Fruit fly (Drosophila melanogaster) whole organism, embryonic: Measurements from ENCODE around the gene CG9288.

Experiments
- Ada2b ChIP-seq: fragments of 200-800 bp; sonication (Bioruptor generic); IDR thresholded peaks from 2 replicates; pipeline ENCODE4 v1.3.6; 2022; ENCODE audit warnings: missing biosample characterization, missing genetic modification characterization
- BEAF-32 ChIP-seq: fragments of 200-800 bp; sonication (Bioruptor generic); optimal IDR thresholded peaks from 3 replicates; lab custom pipeline; 2017; ENCODE audit warnings: missing biosample characterization, missing genetic modification characterization, mild to moderate bottlenecking, moderate library complexity, missing genetic modification reagents
- C15 ChIP-seq: fragments of 200-800 bp; sonication (Bioruptor generic); IDR thresholded peaks from 3 replicates; pipeline ENCODE4 v1.3.6; 2022; ENCODE audit warnings: missing biosample characterization, missing genetic modification characterization
- CG10209 ChIP-seq: fragments of 200-800 bp; sonication (Bioruptor generic); optimal IDR thresholded peaks from 3 replicates; lab custom pipeline; 2017; ENCODE audit warnings: missing biosample characterization, mild to moderate bottlenecking, missing genetic modification characterization, missing genetic modification reagents
- CG10543 ChIP-seq: fragments of 200-800 bp; sonication (Bioruptor generic); optimal IDR thresholded peaks from 3 replicates; lab custom pipeline; 2017; ENCODE audit warnings: missing biosample characterization, mild to moderate bottlenecking, missing genetic modification characterization, moderate library complexity
- CG10959 ChIP-seq: fragments of 200-800 bp; sonication (Bioruptor generic); IDR thresholded peaks from 2 replicates; pipeline ENCODE4 v1.3.6; 2022; ENCODE audit warnings: missing biosample characterization, missing genetic modification characterization
- CG12104 ChIP-seq: fragments of 200-800 bp; sonication (Bioruptor generic); optimal IDR thresholded peaks from 3 replicates; lab custom pipeline; 2016; ENCODE audit warnings: missing biosample characterization, missing genetic modification characterization
- CG13123 ChIP-seq: fragments of 200-800 bp; sonication (Bioruptor generic); optimal IDR thresholded peaks from 2 replicates; lab custom pipeline; 2016; ENCODE audit warnings: missing biosample characterization, missing genetic modification characterization
- CG13775 ChIP-seq: fragments of 200-800 bp; sonication (Bioruptor generic); optimal IDR thresholded peaks from 3 replicates; lab custom pipeline; 2017; ENCODE audit warnings: missing biosample characterization, mild to moderate bottlenecking, missing genetic modification characterization
- CG14014 ChIP-seq: fragments of 200-800 bp; sonication (Bioruptor generic); IDR thresholded peaks from 2 replicates; pipeline ENCODE4 v1.3.6; 2022; ENCODE audit warnings: missing biosample characterization, missing genetic modification characterization
- CG14965 ChIP-seq: fragments of 200-800 bp; sonication (Bioruptor generic); optimal IDR thresholded peaks from 2 replicates; lab custom pipeline; 2016; ENCODE audit warnings: missing biosample characterization, missing genetic modification characterization, borderline replicate concordance
- CG15011 ChIP-seq: fragments of 200-800 bp; sonication (Bioruptor generic); optimal IDR thresholded peaks from 3 replicates; lab custom pipeline; 2018; ENCODE audit warnings: missing biosample characterization, mild to moderate bottlenecking, missing genetic modification characterization
- CG16779 ChIP-seq: fragments of 200-800 bp; sonication (Bioruptor generic); IDR thresholded peaks from 2 replicates; pipeline ENCODE4 v1.3.6; 2022; ENCODE audit warnings: missing biosample characterization, missing genetic modification characterization
- CG17385 ChIP-seq: fragments of 200-800 bp; sonication (Bioruptor generic); optimal IDR thresholded peaks from 3 replicates; lab custom pipeline; 2018; ENCODE audit warnings: missing biosample characterization, mild to moderate bottlenecking, missing genetic modification characterization
- CG18476 ChIP-seq: fragments of 200-800 bp; sonication (Bioruptor generic); optimal IDR thresholded peaks from 2 replicates; lab custom pipeline; 2016; ENCODE audit warnings: missing biosample characterization, mild to moderate bottlenecking, missing genetic modification characterization
- CG2875 ChIP-seq: fragments of 200-800 bp; sonication (Bioruptor generic); optimal IDR thresholded peaks from 2 replicates; lab custom pipeline; 2017; ENCODE audit warnings: missing biosample characterization, mild to moderate bottlenecking, missing genetic modification characterization, missing genetic modification reagents
- CG31365 ChIP-seq: fragments of 200-800 bp; sonication (Bioruptor generic); optimal IDR thresholded peaks from 2 replicates; lab custom pipeline; 2018; ENCODE audit warnings: missing biosample characterization, mild to moderate bottlenecking, missing genetic modification characterization
- CG3407 ChIP-seq: fragments of 200-800 bp; sonication (Bioruptor generic); optimal IDR thresholded peaks from 2 replicates; lab custom pipeline; 2018; ENCODE audit warnings: missing biosample characterization, mild to moderate bottlenecking, missing genetic modification characterization
- CG34376 ChIP-seq: fragments of 200-800 bp; sonication (Bioruptor generic); optimal IDR thresholded peaks from 2 replicates; lab custom pipeline; 2018; ENCODE audit warnings: missing biosample characterization, mild to moderate bottlenecking, missing genetic modification characterization
- CG34422 ChIP-seq: fragments of 200-800 bp; sonication (Bioruptor generic); IDR thresholded peaks from 3 replicates; pipeline ENCODE4 v1.3.6; 2022; ENCODE audit warnings: missing biosample characterization, missing genetic modification characterization
- CG6654 ChIP-seq: fragments of 200-800 bp; sonication (Bioruptor generic); optimal IDR thresholded peaks from 2 replicates; lab custom pipeline; 2017; ENCODE audit warnings: missing biosample characterization, mild to moderate bottlenecking, missing genetic modification characterization
- CG8359 ChIP-seq: fragments of 200-800 bp; sonication (Bioruptor generic); optimal IDR thresholded peaks from 2 replicates; lab custom pipeline; 2017; ENCODE audit warnings: missing biosample characterization, mild to moderate bottlenecking, missing genetic modification characterization, borderline replicate concordance
- Doc2 ChIP-seq: fragments of 200-800 bp; sonication (Bioruptor generic); IDR thresholded peaks from 2 replicates; pipeline ENCODE4 v1.3.6; 2022; ENCODE audit warnings: missing biosample characterization, missing genetic modification characterization
- Fer1 ChIP-seq: fragments of 200-800 bp; sonication (Bioruptor generic); optimal IDR thresholded peaks from 2 replicates; lab custom pipeline; 2017; ENCODE audit warnings: missing biosample characterization, mild to moderate bottlenecking, missing genetic modification characterization
- Fer3 ChIP-seq: fragments of 200-800 bp; sonication (Bioruptor generic); optimal IDR thresholded peaks from 2 replicates; lab custom pipeline; 2018; ENCODE audit warnings: missing biosample characterization, mild to moderate bottlenecking, missing genetic modification characterization, moderate library complexity
- HLH4C ChIP-seq: fragments of 200-800 bp; sonication (Bioruptor generic); IDR thresholded peaks from 3 replicates; pipeline ENCODE4 v1.3.6; 2022; ENCODE audit warnings: missing biosample characterization, missing genetic modification characterization; ENCODE audit not compliant: partially characterized antibody
- HLH54F ChIP-seq: fragments of 200-800 bp; sonication (Bioruptor generic); optimal IDR thresholded peaks from 3 replicates; lab custom pipeline; 2016; ENCODE audit warnings: missing biosample characterization, missing genetic modification characterization
- Pdp1 ChIP-seq, 2 experiments: fragments of 200-800 bp; sonication (Bioruptor generic); optimal IDR thresholded peaks; 3 replicates each; lab custom pipeline; 2016; ENCODE audit warnings: missing biosample characterization in 2 of 2, missing genetic modification characterization in 2 of 2, mild to moderate bottlenecking in 1 of 2, moderate library complexity in 1 of 2
- Side ChIP-seq: fragments of 200-800 bp; sonication (Bioruptor generic); optimal IDR thresholded peaks from 2 replicates; lab custom pipeline; 2016; ENCODE audit warnings: missing biosample characterization, missing genetic modification characterization
- caup ChIP-seq: fragments of 200-800 bp; sonication (Bioruptor generic); optimal IDR thresholded peaks from 3 replicates; lab custom pipeline; 2017; ENCODE audit warnings: missing biosample characterization, mild to moderate bottlenecking, missing genetic modification characterization, moderate library complexity; ENCODE audit not compliant: severe bottlenecking
- dati ChIP-seq: fragments of 200-800 bp; sonication (Bioruptor generic); IDR thresholded peaks from 2 replicates; pipeline ENCODE4 v1.3.6; 2022; ENCODE audit warnings: missing biosample characterization, missing genetic modification characterization
- dmrt11E ChIP-seq: fragments of 200-800 bp; sonication (Bioruptor generic); optimal IDR thresholded peaks from 3 replicates; lab custom pipeline; 2018; ENCODE audit warnings: missing biosample characterization, mild to moderate bottlenecking, missing genetic modification characterization, moderate library complexity
- eve ChIP-seq, 2 experiments: fragments of >200 bp; optimal IDR thresholded peaks; 2 replicates each; lab custom pipeline; 2017; ENCODE audit warnings: missing biosample characterization in 2 of 2, missing genetic modification characterization in 2 of 2
- ewg ChIP-seq: fragments of 200-800 bp; sonication (Bioruptor generic); optimal IDR thresholded peaks from 3 replicates; lab custom pipeline; 2017; ENCODE audit warnings: mild to moderate bottlenecking, missing biosample characterization, missing genetic modification reagents, missing genetic modification characterization
- kni ChIP-seq: fragments of 200-800 bp; sonication (Bioruptor generic); optimal IDR thresholded peaks from 3 replicates; lab custom pipeline; 2017; ENCODE audit warnings: mild to moderate bottlenecking, missing biosample characterization, missing genetic modification reagents, missing genetic modification characterization
- lab ChIP-seq: fragments of 200-800 bp; sonication (Bioruptor generic); optimal IDR thresholded peaks from 3 replicates; lab custom pipeline; 2017; ENCODE audit warnings: missing biosample characterization, missing genetic modification characterization, mild to moderate bottlenecking, moderate library complexity, missing genetic modification reagents
- lbe ChIP-seq: fragments of 200-800 bp; sonication (Bioruptor generic); optimal IDR thresholded peaks from 2 replicates; lab custom pipeline; 2016; ENCODE audit warnings: missing biosample characterization, mild to moderate bottlenecking, missing genetic modification characterization
- pb ChIP-seq: fragments of 200-800 bp; sonication (Bioruptor generic); optimal IDR thresholded peaks from 3 replicates; lab custom pipeline; 2016; ENCODE audit warnings: missing biosample characterization, missing genetic modification characterization
- phol ChIP-seq: fragments of 200-800 bp; sonication (Bioruptor generic); optimal IDR thresholded peaks from 3 replicates; lab custom pipeline; 2018; ENCODE audit warnings: missing biosample characterization, mild to moderate bottlenecking, missing genetic modification characterization, moderate library complexity
- shn ChIP-seq: fragments of 200-800 bp; sonication (Bioruptor generic); optimal IDR thresholded peaks from 3 replicates; lab custom pipeline; 2016; ENCODE audit warnings: missing biosample characterization, missing genetic modification characterization
- sim ChIP-seq: fragments of 200-800 bp; sonication (Bioruptor generic); IDR thresholded peaks from 2 replicates; pipeline ENCODE4 v1.3.6; 2022; ENCODE audit warnings: missing biosample characterization, missing genetic modification characterization
- tgo ChIP-seq: fragments of 200-800 bp; sonication (Bioruptor generic); IDR thresholded peaks from 3 replicates; pipeline ENCODE4 v1.3.6; 2022; ENCODE audit warnings: missing biosample characterization, missing genetic modification characterization
- z ChIP-seq: fragments of 200-800 bp; sonication (Bioruptor generic); IDR thresholded peaks from 3 replicates; pipeline ENCODE4 v1.3.6; 2022; ENCODE audit warnings: missing biosample characterization, missing genetic modification characterization
- zfh2 ChIP-seq: fragments of 200-800 bp; sonication (Bioruptor generic); optimal IDR thresholded peaks from 2 replicates; lab custom pipeline; 2016; ENCODE audit warnings: missing biosample characterization, missing genetic modification characterization

The CG9288 gene

DNA sequence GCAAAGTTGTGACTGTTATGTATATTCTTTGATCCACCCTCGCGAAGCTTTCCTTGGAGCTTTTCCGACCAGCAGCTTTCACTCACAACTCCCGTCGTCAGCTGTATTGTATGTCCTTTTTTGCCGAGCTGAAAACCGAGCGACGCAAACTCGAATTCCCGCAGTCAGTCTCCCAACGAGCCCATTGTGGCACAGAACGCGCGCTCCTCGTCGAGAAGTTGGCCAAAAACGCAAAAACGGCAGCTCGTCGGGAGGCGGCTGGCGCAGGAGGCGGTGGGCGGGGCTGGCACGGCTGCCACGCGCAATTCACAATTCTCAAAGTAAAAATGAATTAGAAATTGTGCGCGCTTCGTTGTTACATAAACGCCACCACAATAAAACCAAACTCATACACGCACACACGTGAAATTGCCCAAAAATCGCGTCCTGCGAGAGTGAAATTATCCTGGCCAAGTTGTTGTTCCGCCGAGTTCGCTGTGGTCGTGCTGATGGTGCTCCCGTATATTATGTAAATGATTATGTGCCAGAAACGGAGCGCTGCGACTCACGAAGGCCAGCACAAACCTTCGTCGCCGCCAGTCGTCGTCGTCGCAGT is 44.0 kb upstream of the CG9288 start (continued):
- TF ChIP-seq CG31365 (tag; lab: Kevin White, UChicago) = no peak
- no peak for TF ChIP-seq CG8359 (GFP tag; lab: Kevin White, UChicago)
- no peak for TF ChIP-seq lbe (GFP tag; lab: Kevin White, UChicago)
- no peak for TF ChIP-seq CG10543 (GFP tag; lab: Kevin White, UChicago)
- no peak for TF ChIP-seq CG34422 (GFP tag; lab: Robert Waterston, UW)
- no peak for TF ChIP-seq dati
- no peak for TF ChIP-seq sim
- TF ChIP-seq eve (GFP tag; optimal IDR thresholded peaks at IDR 0.05; lab: Kevin White, UChicago) = no peak
- TF ChIP-seq Ada2b = no peak
- TF ChIP-seq CG18476 (GFP tag; lab: Kevin White, UChicago) = peak; percentile 68
- no peak for TF ChIP-seq CG13123 (GFP tag; lab: Kevin White, UChicago)
- no peak for TF ChIP-seq pb (GFP tag; lab: Kevin White, UChicago)
- TF ChIP-seq HLH4C (GFP tag; lab: Robert Waterston, UW) = no peak
- no peak for TF ChIP-seq CG3407 (GFP tag; lab: Kevin White, UChicago)
- TF ChIP-seq z (GFP tag; lab: Robert Waterston, UW) = peak; percentile 51; the same call in 2 of the 3 replicates
- TF ChIP-seq CG14965 = no peak
- 0 out of 3 replicates have a peak, but pooled peaks have one; percentile 12 for TF ChIP-seq C15 (GFP tag; lab: Robert Waterston, UW)
- no peak for TF ChIP-seq dmrt11E (tag; lab: Kevin White, UChicago)
- TF ChIP-seq CG12104 (GFP tag; lab: Kevin White, UChicago) = no peak
- TF ChIP-seq caup (GFP tag; lab: Kevin White, UChicago) = no peak
- no peak for TF ChIP-seq lab (GFP tag; lab: Kevin White, UChicago)
- no peak for TF ChIP-seq CG10209
- TF ChIP-seq CG10959 (GFP tag; lab: Robert Waterston, UW) = 0 out of 2 replicates have a peak, but pooled peaks have one; percentile 16
- TF ChIP-seq BEAF-32 (GFP tag; lab: Kevin White, UChicago) = no peak
- peak; percentile 36 for TF ChIP-seq ewg (GFP tag; lab: Kevin White, UChicago)
- TF ChIP-seq CG16779 (GFP tag; lab: Robert Waterston, UW) = no peak
- TF ChIP-seq phol (tag; lab: Kevin White, UChicago) = no peak
- TF ChIP-seq Doc2 (GFP tag; lab: Robert Waterston, UW) = no peak
- TF ChIP-seq Pdp1 (GFP tag; optimal IDR thresholded peaks at IDR 0.05; lab: Kevin White, UChicago) = peak in 1 of 2 experiments; percentile 64
- no peak for TF ChIP-seq CG15011 (GFP tag; lab: Kevin White, UChicago)

DNA sequence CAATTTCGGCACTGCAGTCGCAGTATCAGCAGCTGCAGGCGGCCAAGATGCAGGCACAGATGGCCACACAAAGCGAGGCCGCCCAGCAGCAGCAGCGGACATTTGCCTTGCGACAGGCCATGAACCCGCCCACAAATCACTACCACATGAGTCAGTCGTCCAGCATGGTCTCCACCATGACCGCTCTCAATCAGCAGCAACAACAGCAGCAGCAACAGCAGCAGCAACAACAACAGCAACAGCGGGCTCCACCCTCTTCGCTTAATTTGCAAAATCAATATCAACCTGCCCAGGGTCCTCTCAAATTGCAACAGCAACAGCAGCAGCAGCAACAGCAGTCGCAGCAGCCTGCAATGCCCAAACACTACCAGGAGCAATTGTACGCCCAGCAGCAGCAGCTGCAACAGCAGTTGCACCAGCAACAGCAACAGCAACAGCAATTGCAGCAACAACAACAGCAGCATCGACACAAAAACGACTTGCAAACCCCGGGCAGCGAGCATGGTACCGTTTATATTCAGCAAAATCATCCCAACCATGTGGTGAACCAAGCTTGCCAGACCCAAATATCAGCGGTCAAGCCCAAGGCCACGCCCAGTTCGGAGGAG is 33.3 kb upstream of the CG9288 start:
- TF ChIP-seq CG13775 (GFP tag; lab: Kevin White, UChicago) (no peak), CG17385 (GFP tag; lab: Kevin White, UChicago) (no peak), Fer1 (GFP tag; lab: Kevin White, UChicago) (no peak), CG6654 (GFP tag; lab: Kevin White, UChicago) (no peak), CG14014 (no peak), tgo (no peak), kni (GFP tag; lab: Kevin White, UChicago) (no peak), CG34376 (GFP tag; lab: Kevin White, UChicago) (no peak), CG2875 (GFP tag; lab: Kevin White, UChicago) (no peak), CG16779 (GFP tag; lab: Robert Waterston, UW) (no peak), shn (no peak), Fer3 (tag; lab: Kevin White, UChicago) (no peak), zfh2 (GFP tag; lab: Kevin White, UChicago) (no peak), Side (GFP tag; lab: Kevin White, UChicago) (no peak), HLH54F (GFP tag; lab: Kevin White, UChicago) (no peak)
- TF ChIP-seq, all 482 proteins: peak for 0
